Fruit fly (Drosophila melanogaster): Measurements from ENCODE around the gene CG9705.

DNA sequence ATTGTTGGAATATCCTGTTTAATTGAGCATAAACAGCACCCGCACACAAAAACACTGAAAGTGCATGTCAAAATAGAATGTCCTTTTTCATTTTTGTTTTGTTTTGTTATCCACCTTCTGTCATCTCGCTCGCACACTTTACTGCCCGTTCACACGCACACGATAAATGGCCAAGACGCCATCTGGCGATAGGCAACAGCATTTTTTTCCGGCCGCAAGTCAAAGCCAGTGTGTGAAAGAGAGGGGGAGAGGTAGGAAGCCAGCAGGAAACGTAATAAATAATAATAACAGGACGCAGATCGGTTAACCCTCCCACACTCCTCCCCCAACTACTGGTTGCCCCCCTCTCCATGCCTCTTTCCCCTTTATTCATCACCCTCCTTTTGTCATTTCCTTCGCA lies 10.0 kb upstream of the CG9705 start:
- TF ChIP-seq psq (optimal IDR thresholded peaks at IDR 0.05): no peak
- TF ChIP-seq ttk (optimal IDR thresholded peaks at IDR 0.05): no peak
- TF ChIP-seq Myc (optimal IDR thresholded peaks at IDR 0.05): no peak
- peak; percentile 6 for TF ChIP-seq h (optimal IDR thresholded peaks at IDR 0.05)
